Worm (Caenorhabditis elegans): ENCODE data around the gene elt-6.

elt-6 gene

DNA sequence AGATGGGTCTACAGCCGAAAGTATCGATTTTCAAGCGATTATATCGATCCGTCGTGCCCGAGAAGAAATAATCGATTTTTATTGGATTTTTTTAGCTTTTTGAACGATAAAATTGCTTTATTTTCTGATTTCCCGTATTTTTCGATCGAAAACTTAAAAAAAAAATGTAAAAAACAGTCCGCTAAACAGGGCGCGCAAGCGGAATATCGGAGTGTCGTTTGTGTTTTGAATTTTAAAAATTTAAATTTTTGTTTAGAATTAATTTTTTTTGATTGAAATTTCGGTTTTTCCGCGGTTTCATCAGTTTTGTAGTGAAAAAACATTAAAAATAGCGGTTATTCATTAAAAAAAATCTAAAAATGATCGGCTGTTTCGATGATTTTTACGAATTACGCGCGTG lies 52.4 kb downstream of the elt-6 start:
- TF ChIP-seq cog-1 (tag; optimal IDR thresholded peaks at IDR 0.05) (no peak), ztf-29 (GFP tag; IDR thresholded peaks at IDR 0.05) (no peak), klf-2 (GFP tag; conservative IDR thresholded peaks at IDR 0.05) (no peak), ztf-23 (GFP tag; IDR thresholded peaks at IDR 0.05) (no peak), tab-1 (GFP tag; IDR thresholded peaks at IDR 0.05) (no peak), med-1 (GFP tag; optimal IDR thresholded peaks at IDR 0.05; ENCODE audit: insufficient read depth) (no peak), flt-1 (GFP tag; IDR thresholded peaks at IDR 0.05) (no peak), T22C8.4 (GFP tag; IDR thresholded peaks at IDR 0.05) (no peak)

DNA sequence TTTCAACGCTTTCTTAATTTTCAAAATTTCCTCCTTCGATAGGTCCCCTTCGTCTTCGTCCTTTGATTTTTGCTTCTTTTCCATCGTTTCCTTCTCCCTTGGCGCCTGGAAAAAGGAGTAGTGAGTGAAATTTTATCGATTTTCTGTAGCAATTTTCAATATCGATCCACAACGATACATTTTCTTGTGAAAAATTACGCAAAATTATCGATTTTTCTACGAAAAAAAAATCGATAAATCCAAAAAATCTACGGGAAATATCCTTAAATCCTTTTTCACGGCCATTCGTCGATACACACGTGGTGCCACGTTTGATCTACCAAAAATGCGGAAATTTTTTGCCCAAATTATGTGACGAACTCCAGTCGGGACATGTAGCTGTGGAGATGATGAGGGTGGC lies 53.3 kb downstream of the elt-6 start:
- no peak for TF ChIP-seq klf-2 (GFP tag; conservative IDR thresholded peaks at IDR 0.05)
- TF ChIP-seq tab-1 (GFP tag; IDR thresholded peaks at IDR 0.05), result no peak
- no peak for TF ChIP-seq ztf-23 (GFP tag; IDR thresholded peaks at IDR 0.05)
- TF ChIP-seq med-1 (GFP tag; optimal IDR thresholded peaks at IDR 0.05; ENCODE audit: insufficient read depth), result no peak
- TF ChIP-seq T22C8.4 (GFP tag; IDR thresholded peaks at IDR 0.05), result peak; percentile 71

Measured in whole organism, midembryonic.